Fruit fly (Drosophila melanogaster) S2 (cell line): ENCODE measurements around the gene CG43448.

Experiments
- CG8478 ChIP-seq: fragments of >200 bp; optimal IDR thresholded peaks from 2 replicates; lab custom pipeline; 2018
- CTCF ChIP-seq, 2 experiments: fragments of >200 bp; optimal IDR thresholded peaks; 2 replicates each; lab custom pipeline; 2018

DNA sequence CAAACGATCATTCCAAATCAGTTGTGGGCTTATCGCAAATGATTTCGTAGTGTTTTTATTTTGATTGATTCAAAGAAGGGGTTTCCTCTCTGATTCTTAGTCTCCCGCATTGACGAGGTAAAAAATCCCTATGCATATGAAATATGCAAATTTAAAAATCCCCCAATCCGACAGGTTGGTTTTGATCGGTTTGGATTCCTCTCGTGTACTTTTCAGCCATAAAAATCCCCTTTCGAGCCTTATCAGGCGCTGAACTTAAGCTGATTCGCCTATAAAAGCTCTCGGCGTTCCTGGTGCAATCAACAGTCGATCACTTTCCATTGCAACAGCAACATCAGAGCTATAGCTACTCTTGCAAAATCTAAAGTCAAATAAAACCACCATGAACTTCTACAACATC lies 25.7 kb downstream of the CG43448 start, which contains the start of gene CecA2:
- TF ChIP-seq CG8478 (lab: Kevin White, UChicago): no peak
- TF ChIP-seq CTCF (optimal IDR thresholded peaks at IDR 0.05; lab: Kevin White, UChicago): no peak
